Fruit fly (Drosophila melanogaster) whole organism, prepupa: Measurements from ENCODE around the gene CG11899.
A peak's percentile ranks its signal among the peaks of the same experiment; 100 is the strongest.

Source experiments
- Blimp-1 ChIP-seq: fragments of 200-800 bp; sonication (Bioruptor generic); optimal IDR thresholded peaks from 3 replicates; lab custom pipeline; 2017; ENCODE audit warnings: missing biosample characterization, missing genetic modification characterization, mild to moderate bottlenecking, moderate library complexity, missing genetic modification reagents
- CG10669 ChIP-seq: fragments of 200-800 bp; sonication (Bioruptor generic); optimal IDR thresholded peaks from 3 replicates; lab custom pipeline; 2018; ENCODE audit warnings: missing biosample characterization, mild to moderate bottlenecking, missing genetic modification characterization, moderate library complexity
- CG11294 ChIP-seq: fragments of 200-800 bp; sonication (Bioruptor generic); IDR thresholded peaks from 2 replicates; pipeline ENCODE4 v1.3.6; 2022; ENCODE audit warnings: missing biosample characterization, missing genetic modification characterization
- CG11762 ChIP-seq: fragments of 200-800 bp; sonication (Bioruptor generic); optimal IDR thresholded peaks from 3 replicates; lab custom pipeline; 2016; ENCODE audit warnings: missing biosample characterization, missing genetic modification characterization; ENCODE audit not compliant: insufficient read depth
- CG11902 ChIP-seq: fragments of 200-800 bp; sonication (Bioruptor generic); optimal IDR thresholded peaks from 3 replicates; lab custom pipeline; 2016; ENCODE audit warnings: missing biosample characterization, missing genetic modification characterization
- CG1621 ChIP-seq: fragments of 200-800 bp; sonication (Bioruptor generic); optimal IDR thresholded peaks from 3 replicates; lab custom pipeline; 2018; ENCODE audit warnings: missing biosample characterization, mild to moderate bottlenecking, missing genetic modification characterization
- CG31627 ChIP-seq: fragments of 200-800 bp; sonication (Bioruptor generic); optimal IDR thresholded peaks from 3 replicates; lab custom pipeline; 2016; ENCODE audit warnings: missing biosample characterization, missing genetic modification characterization
- CG32006 ChIP-seq: fragments of 200-800 bp; sonication (Bioruptor generic); optimal IDR thresholded peaks from 3 replicates; lab custom pipeline; 2017; ENCODE audit warnings: missing biosample characterization, mild to moderate bottlenecking, missing genetic modification characterization
- CG34406 ChIP-seq: fragments of 200-800 bp; sonication (Bioruptor generic); optimal IDR thresholded peaks from 3 replicates; lab custom pipeline; 2016; ENCODE audit warnings: missing biosample characterization, missing genetic modification characterization
- CG4318 ChIP-seq: fragments of 200-800 bp; sonication (Bioruptor generic); optimal IDR thresholded peaks from 3 replicates; lab custom pipeline; 2017; ENCODE audit warnings: missing biosample characterization, mild to moderate bottlenecking, missing genetic modification characterization
- CG6163 ChIP-seq: fragments of 200-800 bp; sonication (Bioruptor generic); IDR thresholded peaks from 3 replicates; pipeline ENCODE4 v1.3.6; 2022; ENCODE audit warnings: missing biosample characterization, missing genetic modification characterization
- CG6276 ChIP-seq: fragments of 200-800 bp; sonication (Bioruptor generic); optimal IDR thresholded peaks from 2 replicates; lab custom pipeline; 2017; ENCODE audit warnings: missing biosample characterization, mild to moderate bottlenecking, missing genetic modification characterization
- CG6792 ChIP-seq: fragments of 200-800 bp; sonication (Bioruptor generic); optimal IDR thresholded peaks from 3 replicates; lab custom pipeline; 2016; ENCODE audit warnings: missing biosample characterization, missing genetic modification characterization
- CG6854 ChIP-seq: fragments of 200-800 bp; sonication (Bioruptor generic); optimal IDR thresholded peaks from 2 replicates; lab custom pipeline; 2017; ENCODE audit warnings: missing biosample characterization, mild to moderate bottlenecking, missing genetic modification characterization
- CG7368 ChIP-seq: fragments of 200-800 bp; sonication (Bioruptor generic); optimal IDR thresholded peaks from 3 replicates; lab custom pipeline; 2016; ENCODE audit warnings: missing biosample characterization, missing genetic modification characterization
- CG8119 ChIP-seq: fragments of 200-800 bp; sonication (Bioruptor generic); IDR thresholded peaks from 3 replicates; pipeline ENCODE4 v1.3.6; 2022; ENCODE audit warnings: missing biosample characterization, missing genetic modification characterization
- CG8319 ChIP-seq: fragments of 200-800 bp; sonication (Bioruptor generic); optimal IDR thresholded peaks from 3 replicates; lab custom pipeline; 2016; ENCODE audit warnings: missing biosample characterization, missing genetic modification characterization
- Eip78C ChIP-seq: fragments of 200-800 bp; sonication (Bioruptor generic); peaks from one replicate; lab custom pipeline; 2016; ENCODE audit warnings: missing biosample characterization, missing genetic modification characterization
- Eip93F ChIP-seq: fragments of 200-800 bp; sonication (Bioruptor generic); optimal IDR thresholded peaks from 2 replicates; lab custom pipeline; 2016; ENCODE audit warnings: missing biosample characterization, mild to moderate bottlenecking, missing genetic modification characterization
- Ets21C ChIP-seq: fragments of 200-800 bp; sonication (Bioruptor generic); optimal IDR thresholded peaks from 3 replicates; lab custom pipeline; 2016; ENCODE audit warnings: missing biosample characterization, missing genetic modification characterization
- Ets96B ChIP-seq: fragments of 200-800 bp; optimal IDR thresholded peaks from 2 replicates; lab custom pipeline; 2019; ENCODE audit warnings: missing biosample characterization, mild to moderate bottlenecking, missing genetic modification characterization, moderate library complexity
- Hr38 ChIP-seq: sonication (Bioruptor generic); optimal IDR thresholded peaks from 2 replicates; lab custom pipeline; 2016; ENCODE audit warnings: missing biosample characterization, missing genetic modification characterization
- Hr39 ChIP-seq: fragments of 200-800 bp; sonication (Bioruptor generic); optimal IDR thresholded peaks from 2 replicates; lab custom pipeline; 2016; ENCODE audit warnings: missing biosample characterization, missing genetic modification characterization
- Hr4 ChIP-seq: fragments of 200-800 bp; sonication (Bioruptor generic); optimal IDR thresholded peaks from 3 replicates; lab custom pipeline; 2016; ENCODE audit warnings: missing biosample characterization, missing genetic modification characterization
- Met ChIP-seq: fragments of 200-800 bp; sonication (Bioruptor generic); optimal IDR thresholded peaks from 3 replicates; lab custom pipeline; 2016; ENCODE audit warnings: missing biosample characterization, missing genetic modification characterization
- OdsH ChIP-seq: fragments of 200-800 bp; sonication (Bioruptor generic); optimal IDR thresholded peaks from 3 replicates; lab custom pipeline; 2016; ENCODE audit warnings: missing biosample characterization, missing genetic modification characterization
- Smox ChIP-seq: fragments of 200-800 bp; sonication (Bioruptor generic); optimal IDR thresholded peaks from 3 replicates; lab custom pipeline; 2016; ENCODE audit warnings: missing biosample characterization, missing genetic modification characterization
- Sox102F ChIP-seq: fragments of 200-800 bp; sonication (Bioruptor generic); optimal IDR thresholded peaks from 2 replicates; lab custom pipeline; 2016; ENCODE audit warnings: missing biosample characterization, mild to moderate bottlenecking, missing genetic modification characterization
- Sox14 ChIP-seq: fragments of 200-800 bp; sonication (Bioruptor generic); optimal IDR thresholded peaks from 3 replicates; lab custom pipeline; 2016; ENCODE audit warnings: missing biosample characterization, missing genetic modification characterization
- Sox15 ChIP-seq: fragments of 200-800 bp; sonication (Bioruptor generic); optimal IDR thresholded peaks from 3 replicates; lab custom pipeline; 2016; ENCODE audit warnings: missing biosample characterization, missing genetic modification characterization
- achi ChIP-seq: fragments of 200-800 bp; sonication (Bioruptor generic); optimal IDR thresholded peaks from 3 replicates; lab custom pipeline; 2016; ENCODE audit warnings: missing biosample characterization, missing genetic modification characterization
- acj6 ChIP-seq: fragments of 200-800 bp; sonication (Bioruptor generic); optimal IDR thresholded peaks from 3 replicates; lab custom pipeline; 2016; ENCODE audit warnings: missing biosample characterization, missing genetic modification characterization
- cyc ChIP-seq: fragments of 200-800 bp; sonication (Bioruptor generic); optimal IDR thresholded peaks from 3 replicates; lab custom pipeline; 2016; ENCODE audit warnings: missing biosample characterization, missing genetic modification characterization
- dac ChIP-seq: fragments of 200-800 bp; sonication (Bioruptor generic); optimal IDR thresholded peaks from 2 replicates; lab custom pipeline; 2017; ENCODE audit warnings: missing biosample characterization, mild to moderate bottlenecking, missing genetic modification characterization
- dsx ChIP-seq: fragments of 200-800 bp; optimal IDR thresholded peaks from 3 replicates; lab custom pipeline; 2019; ENCODE audit warnings: missing biosample characterization, mild to moderate bottlenecking, missing genetic modification characterization, moderate library complexity; ENCODE audit not compliant: poor library complexity, severe bottlenecking
- eg ChIP-seq: fragments of 200-800 bp; sonication (Bioruptor generic); IDR thresholded peaks from 3 replicates; pipeline ENCODE4 v1.3.6; 2022; ENCODE audit warnings: missing biosample characterization, missing genetic modification characterization
- esn ChIP-seq: fragments of 200-800 bp; sonication (Bioruptor generic); optimal IDR thresholded peaks from 2 replicates; lab custom pipeline; 2016; ENCODE audit warnings: missing biosample characterization, mild to moderate bottlenecking, missing genetic modification characterization, moderate library complexity
- fd59A ChIP-seq: fragments of 200-800 bp; sonication (Bioruptor generic); optimal IDR thresholded peaks from 2 replicates; lab custom pipeline; 2017; ENCODE audit warnings: missing biosample characterization, mild to moderate bottlenecking, missing genetic modification characterization, missing genetic modification reagents
- fd85E ChIP-seq: fragments of 200-800 bp; sonication (Bioruptor generic); optimal IDR thresholded peaks from 3 replicates; lab custom pipeline; 2016; ENCODE audit warnings: missing biosample characterization, missing genetic modification characterization
- fkh ChIP-seq: fragments of 200-800 bp; sonication (Bioruptor generic); optimal IDR thresholded peaks from 3 replicates; lab custom pipeline; 2017; ENCODE audit warnings: missing biosample characterization, mild to moderate bottlenecking, missing genetic modification characterization, moderate library complexity
- net ChIP-seq: fragments of 200-800 bp; sonication (Bioruptor generic); optimal IDR thresholded peaks from 3 replicates; lab custom pipeline; 2016; ENCODE audit warnings: missing biosample characterization, missing genetic modification characterization
- pdm3 ChIP-seq: fragments of 200-800 bp; sonication (Bioruptor generic); optimal IDR thresholded peaks from 3 replicates; lab custom pipeline; 2016; ENCODE audit warnings: missing biosample characterization, missing genetic modification characterization
- salr ChIP-seq, 2 experiments: fragments of 200-800 bp; sonication (Bioruptor generic); optimal IDR thresholded peaks; 3 replicates each; lab custom pipeline; 2016 to 2018; ENCODE audit warnings: missing biosample characterization in 2 of 2, missing genetic modification characterization in 2 of 2, mild to moderate bottlenecking in 1 of 2
- spab ChIP-seq: fragments of 200-800 bp; sonication (Bioruptor generic); optimal IDR thresholded peaks from 2 replicates; lab custom pipeline; 2017; ENCODE audit warnings: missing biosample characterization, mild to moderate bottlenecking, missing genetic modification characterization, missing genetic modification reagents
- svp ChIP-seq: fragments of 200-800 bp; sonication (Bioruptor generic); peaks from one replicate; lab custom pipeline; 2016; ENCODE audit warnings: missing biosample characterization, missing genetic modification characterization
- vri ChIP-seq: fragments of 200-800 bp; sonication (Bioruptor generic); optimal IDR thresholded peaks from 3 replicates; lab custom pipeline; 2016; ENCODE audit warnings: missing biosample characterization, mild to moderate bottlenecking, missing genetic modification characterization

The CG11899 gene

DNA sequence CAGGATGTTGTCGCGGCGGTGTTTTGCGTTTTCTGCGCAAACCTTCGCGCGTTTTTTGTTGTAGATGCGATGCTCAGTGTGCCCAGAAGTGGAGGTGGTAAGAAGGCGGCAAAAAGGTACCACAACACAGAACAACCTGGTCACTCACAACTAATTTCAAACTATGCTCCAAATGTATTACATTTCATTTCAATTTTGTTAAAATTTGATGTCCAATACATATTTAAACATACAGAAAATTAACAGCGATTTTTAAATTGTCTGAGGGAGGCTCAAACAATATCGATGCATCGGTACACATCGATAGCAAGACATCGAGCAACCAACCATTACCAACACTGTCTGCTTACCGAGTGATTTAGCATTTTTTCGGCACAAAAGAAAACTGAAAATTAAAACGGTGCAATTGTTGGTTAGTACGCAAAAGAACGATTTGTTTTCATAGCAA lies 47.0 kb upstream of the CG11899 start, which contains the start of the genes Slbp and Rpn2 (continued):
- no peak for TF ChIP-seq CG11294
- TF ChIP-seq Hr39 (GFP tag; lab: Kevin White, UChicago): peak; percentile 15
- no peak for TF ChIP-seq CG6854
- no peak for TF ChIP-seq CG11762 (GFP tag; lab: Kevin White, UChicago)
- no peak for TF ChIP-seq Blimp-1 (GFP tag; lab: Kevin White, UChicago)
- TF ChIP-seq salr (GFP tag; optimal IDR thresholded peaks at IDR 0.05; lab: Kevin White, UChicago): no peak
- TF ChIP-seq cyc (GFP tag; lab: Kevin White, UChicago): peak; percentile 37
- TF ChIP-seq, all 60 proteins: peak for 18

DNA sequence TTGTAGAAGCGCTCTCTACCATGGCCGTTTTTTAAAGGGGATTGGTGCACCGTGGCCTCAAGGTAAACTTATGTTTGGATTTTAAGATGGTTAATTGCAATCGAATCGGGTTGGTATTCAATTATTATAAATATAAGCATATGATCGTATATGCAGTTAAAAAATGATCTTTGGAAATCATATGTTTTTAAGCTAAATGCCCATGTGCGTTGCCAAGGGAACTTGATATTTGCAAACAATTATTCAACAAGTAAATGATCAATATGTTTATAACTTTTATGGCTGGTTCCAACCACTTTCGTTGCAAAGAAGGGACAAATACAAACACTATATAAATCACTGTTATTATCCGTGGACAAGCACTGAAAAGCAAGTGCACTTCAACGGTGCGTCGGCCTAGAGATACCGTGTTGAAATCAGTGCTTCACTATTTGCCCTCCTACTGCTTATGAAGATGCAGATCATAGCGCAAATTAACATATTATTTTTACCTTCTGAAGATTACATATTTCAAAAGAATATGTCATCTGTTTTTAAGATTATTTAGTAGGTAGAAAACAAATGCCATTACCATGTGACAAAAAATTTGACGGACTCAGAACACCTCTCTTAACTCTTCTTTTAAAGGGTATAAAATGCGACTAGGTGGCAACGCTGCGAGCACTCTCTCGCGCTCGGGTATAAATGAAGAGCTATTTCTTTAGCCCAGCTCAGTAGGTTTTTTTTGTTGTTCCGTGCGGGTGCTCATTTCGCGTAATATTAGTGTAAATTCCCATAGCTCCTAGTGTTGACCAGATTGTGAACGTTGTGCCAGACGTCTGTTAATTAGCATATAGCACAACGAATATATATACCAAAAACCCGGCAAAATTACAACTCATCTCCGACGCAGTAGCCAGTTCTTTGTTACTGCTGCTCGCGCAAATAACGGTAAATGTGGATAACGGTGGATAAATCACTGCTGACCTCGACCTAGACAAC lies 42.5 kb upstream of the CG11899 start, which contains the start of gene rdog:
rdog (plus strand) TSS at position 705 of the 981 bp plus-strand sequence.
- peak; percentile 87 for TF ChIP-seq Sox14 (GFP tag; lab: Kevin White, UChicago)
- TF ChIP-seq Hr4: peak; percentile 88
- no peak for TF ChIP-seq CG6163 (GFP tag; lab: Robert Waterston, UW)
- TF ChIP-seq Eip78C (GFP tag; lab: Kevin White, UChicago): peak; percentile 98
- TF ChIP-seq Ets96B (tag; lab: Kevin White, UChicago): peak; percentile 52
- TF ChIP-seq CG34406 (GFP tag; lab: Kevin White, UChicago): peak; percentile 78
- TF ChIP-seq CG11294: no peak
- TF ChIP-seq pdm3: peak; percentile 85
- TF ChIP-seq CG6792 (GFP tag; lab: Kevin White, UChicago): peak; percentile 88
- peak; percentile 90 for TF ChIP-seq Met
- peak; percentile 40 for TF ChIP-seq fkh (GFP tag; lab: Kevin White, UChicago)
- TF ChIP-seq dsx (GFP tag; lab: Kevin White, UChicago): peak; percentile 61
- no peak for TF ChIP-seq CG4318
- peak; percentile 78 for TF ChIP-seq CG10669 (GFP tag; lab: Kevin White, UChicago)
- TF ChIP-seq Smox (GFP tag; lab: Kevin White, UChicago): peak; percentile 85
- peak; percentile 88 for TF ChIP-seq acj6 (GFP tag; lab: Kevin White, UChicago)
- TF ChIP-seq CG1621 (tag; lab: Kevin White, UChicago): peak; percentile 82
- peak; percentile 78 for TF ChIP-seq Ets21C (GFP tag; lab: Kevin White, UChicago)
- peak; percentile 74 for TF ChIP-seq vri (GFP tag; lab: Kevin White, UChicago)
- TF ChIP-seq CG7368 (GFP tag; lab: Kevin White, UChicago): peak; percentile 50
- TF ChIP-seq CG8119 (GFP tag; lab: Robert Waterston, UW): peak; percentile 75
- TF ChIP-seq Eip93F (GFP tag; lab: Kevin White, UChicago): no peak
- peak; percentile 55 for TF ChIP-seq eg (GFP tag; lab: Robert Waterston, UW)
- no peak for TF ChIP-seq Hr38 (GFP tag; lab: Kevin White, UChicago)
- TF ChIP-seq Blimp-1 (GFP tag; lab: Kevin White, UChicago): peak; percentile 64
- peak; percentile 78 for TF ChIP-seq net (GFP tag; lab: Kevin White, UChicago)
- TF ChIP-seq fd59A (GFP tag; lab: Kevin White, UChicago): peak; percentile 70
- TF ChIP-seq esn (GFP tag; lab: Kevin White, UChicago): peak; percentile 93
- no peak for TF ChIP-seq fd85E (GFP tag; lab: Kevin White, UChicago)
- peak; percentile 78 for TF ChIP-seq CG6854
- TF ChIP-seq CG31627 (GFP tag; lab: Kevin White, UChicago): peak; percentile 88
- peak; percentile 86 for TF ChIP-seq CG8319 (GFP tag; lab: Kevin White, UChicago)
- peak; percentile 82 for TF ChIP-seq achi (GFP tag; lab: Kevin White, UChicago)
- peak; percentile 89 for TF ChIP-seq Hr39 (GFP tag; lab: Kevin White, UChicago)
- peak; percentile 56 for TF ChIP-seq dac (GFP tag; lab: Kevin White, UChicago)
- peak; percentile 83 for TF ChIP-seq OdsH (GFP tag; lab: Kevin White, UChicago)
- peak; percentile 86 for TF ChIP-seq cyc (GFP tag; lab: Kevin White, UChicago)
- TF ChIP-seq spab (GFP tag; lab: Kevin White, UChicago): peak; percentile 73
- peak; percentile 37 to 89 for TF ChIP-seq salr (GFP tag; optimal IDR thresholded peaks at IDR 0.05; lab: Kevin White, UChicago)
- TF ChIP-seq CG11902: peak; percentile 73
- peak; percentile 74 for TF ChIP-seq Sox15 (GFP tag; lab: Kevin White, UChicago)
- peak; percentile 90 for TF ChIP-seq Sox102F (GFP tag; lab: Kevin White, UChicago)
- peak; percentile 88 for TF ChIP-seq CG32006
- peak; percentile 75 for TF ChIP-seq svp (GFP tag; lab: Kevin White, UChicago)
- TF ChIP-seq CG6276 (GFP tag; lab: Kevin White, UChicago): peak; percentile 67
